Worm (Caenorhabditis elegans) whole organism, L3 larva: ENCODE measurements around the gene Y43F8B.17.

Source experiments
- R02D3.7 ChIP-seq: fragments of 150-350 bp; optimal IDR thresholded peaks from 2 replicates; lab custom pipeline; 2014; ENCODE audit warnings: missing biosample characterization, missing genetic modification characterization
- ZK546.5 ChIP-seq: sonication (generic microtip); optimal IDR thresholded peaks from 2 replicates; lab custom pipeline; 2017; ENCODE audit warnings: missing biosample characterization, missing genetic modification characterization
- aly-2 ChIP-seq: fragments of 150-350 bp; optimal IDR thresholded peaks from 2 replicates; lab custom pipeline; 2014; ENCODE audit warnings: missing biosample characterization, missing genetic modification characterization
- ama-1 ChIP-seq: fragments of 150-350 bp; optimal IDR thresholded peaks from 2 replicates; lab custom pipeline; 2018
- ceh-16 ChIP-seq: sonication (generic microtip); optimal IDR thresholded peaks from 2 replicates; lab custom pipeline; 2017; ENCODE audit warnings: missing biosample characterization, missing genetic modification characterization
- ceh-28 ChIP-seq: fragments of 150-350 bp; optimal IDR thresholded peaks from 2 replicates; lab custom pipeline; 2014; ENCODE audit warnings: missing biosample characterization, missing genetic modification reagents, missing genetic modification characterization
- ceh-82 ChIP-seq: fragments of 150-350 bp; optimal IDR thresholded peaks from 2 replicates; lab custom pipeline; 2014; ENCODE audit warnings: missing biosample characterization, missing genetic modification characterization
- daf-12 ChIP-seq: fragments of 150-350 bp; optimal IDR thresholded peaks from 2 replicates; lab custom pipeline; 2014; ENCODE audit warnings: missing biosample characterization, missing genetic modification reagents, missing genetic modification characterization
- egl-27 ChIP-seq: sonication (generic microtip); optimal IDR thresholded peaks from 4 replicates; lab custom pipeline; 2017; ENCODE audit warnings: missing biosample characterization, missing genetic modification reagents, missing genetic modification characterization
- egl-5 ChIP-seq: fragments of 150-350 bp; optimal IDR thresholded peaks from 2 replicates; lab custom pipeline; 2017; ENCODE audit warnings: missing biosample characterization, missing genetic modification reagents, missing genetic modification characterization, inconsistent platforms
- elt-1 ChIP-seq: fragments of 150-350 bp; optimal IDR thresholded peaks from 2 replicates; lab custom pipeline; 2014; ENCODE audit warnings: missing biosample characterization, missing genetic modification characterization
- elt-2 ChIP-seq: sonication (generic microtip); optimal IDR thresholded peaks from 2 replicates; lab custom pipeline; 2016; ENCODE audit warnings: missing genetic modification reagents, mild to moderate bottlenecking, missing genetic modification characterization, missing compliant biosample characterization
- elt-3 ChIP-seq, 3 experiments: fragments of 150-350 bp in 1 of 3; sonication (generic microtip) in 2 of 3; optimal IDR thresholded peaks; 2 replicates in 2 of 3; 4 replicates in 1 of 3; lab custom pipeline; 2014 to 2017; ENCODE audit warnings: missing biosample characterization in 3 of 3, missing genetic modification characterization in 3 of 3
- eor-1 ChIP-seq, 2 experiments: fragments of 150-350 bp; optimal IDR thresholded peaks; 2 replicates each; lab custom pipeline; 2014 to 2018; ENCODE audit warnings: missing biosample characterization in 2 of 2, missing genetic modification characterization in 2 of 2
- fkh-10 ChIP-seq: sonication (generic microtip); optimal IDR thresholded peaks from 2 replicates; lab custom pipeline; 2017; ENCODE audit warnings: missing biosample characterization, missing genetic modification reagents, missing genetic modification characterization
- fos-1 ChIP-seq: fragments of 150-350 bp; optimal IDR thresholded peaks from 2 replicates; lab custom pipeline; 2014; ENCODE audit warnings: missing biosample characterization, missing genetic modification characterization
- hmg-11 ChIP-seq: sonication (generic microtip); optimal IDR thresholded peaks from 2 replicates; lab custom pipeline; 2016; ENCODE audit warnings: missing genetic modification characterization, missing compliant biosample characterization
- jun-1 ChIP-seq: fragments of 150-350 bp; optimal IDR thresholded peaks from 2 replicates; lab custom pipeline; 2014; ENCODE audit warnings: missing biosample characterization, missing genetic modification reagents, missing genetic modification characterization
- lin-15B ChIP-seq: fragments of 150-350 bp; optimal IDR thresholded peaks from 2 replicates; lab custom pipeline; 2014; ENCODE audit warnings: missing biosample characterization, missing genetic modification characterization
- lsy-12 ChIP-seq: sonication (generic microtip); optimal IDR thresholded peaks from 2 replicates; lab custom pipeline; 2016; ENCODE audit warnings: mild to moderate bottlenecking, missing genetic modification characterization, missing compliant biosample characterization
- mdl-1 ChIP-seq: fragments of 150-350 bp; optimal IDR thresholded peaks from 2 replicates; lab custom pipeline; 2014; ENCODE audit warnings: missing biosample characterization, missing genetic modification characterization
- mml-1 ChIP-seq: fragments of 150-350 bp; sonication (generic microtip); optimal IDR thresholded peaks from 3 replicates; lab custom pipeline; 2014; ENCODE audit warnings: missing biosample characterization, missing genetic modification characterization
- nhr-11 ChIP-seq: fragments of 150-350 bp; optimal IDR thresholded peaks from 2 replicates; lab custom pipeline; 2014; ENCODE audit warnings: missing biosample characterization, missing genetic modification characterization
- nhr-12 ChIP-seq: fragments of 150-350 bp; optimal IDR thresholded peaks from 2 replicates; lab custom pipeline; 2014; ENCODE audit warnings: missing biosample characterization, missing genetic modification characterization
- nhr-23 ChIP-seq: fragments of 150-350 bp; optimal IDR thresholded peaks from 2 replicates; lab custom pipeline; 2014; ENCODE audit warnings: missing biosample characterization, missing genetic modification reagents, missing genetic modification characterization
- nhr-237 ChIP-seq: fragments of 150-350 bp; optimal IDR thresholded peaks from 2 replicates; lab custom pipeline; 2014; ENCODE audit warnings: missing biosample characterization, missing genetic modification characterization
- nhr-28 ChIP-seq: fragments of 150-350 bp; optimal IDR thresholded peaks from 2 replicates; lab custom pipeline; 2014; ENCODE audit warnings: missing biosample characterization, missing genetic modification characterization
- nhr-43 ChIP-seq: sonication (generic microtip); optimal IDR thresholded peaks from 2 replicates; lab custom pipeline; 2016; ENCODE audit warnings: mild to moderate bottlenecking, missing genetic modification characterization, missing compliant biosample characterization; ENCODE audit not compliant: poor library complexity, severe bottlenecking
- nhr-67 ChIP-seq: fragments of 150-350 bp; optimal IDR thresholded peaks from 2 replicates; lab custom pipeline; 2014; ENCODE audit warnings: missing biosample characterization, missing genetic modification characterization
- nhr-76 ChIP-seq: fragments of 150-350 bp; sonication (generic microtip); optimal IDR thresholded peaks from 5 replicates; lab custom pipeline; 2014; ENCODE audit warnings: missing biosample characterization, missing genetic modification characterization
- nhr-77 ChIP-seq: fragments of 150-350 bp; optimal IDR thresholded peaks from 2 replicates; lab custom pipeline; 2014; ENCODE audit warnings: missing biosample characterization, missing genetic modification characterization
- pha-4 ChIP-seq: fragments of 150-350 bp; optimal IDR thresholded peaks from 2 replicates; lab custom pipeline; 2014; ENCODE audit warnings: missing biosample characterization, missing genetic modification reagents, missing genetic modification characterization
- pqm-1 ChIP-seq: fragments of 150-350 bp; optimal IDR thresholded peaks from 2 replicates; lab custom pipeline; 2017; ENCODE audit warnings: missing biosample characterization, missing genetic modification characterization, inconsistent platforms
- sea-2 ChIP-seq: fragments of 150-350 bp; sonication (generic microtip); optimal IDR thresholded peaks from 4 replicates; lab custom pipeline; 2014; ENCODE audit warnings: missing biosample characterization, missing genetic modification reagents, missing genetic modification characterization
- skn-1 ChIP-seq: fragments of 150-350 bp; optimal IDR thresholded peaks from 2 replicates; lab custom pipeline; 2014; ENCODE audit warnings: missing biosample characterization, missing genetic modification characterization
- snpc-4 ChIP-seq: fragments of 150-350 bp; optimal IDR thresholded peaks from 2 replicates; lab custom pipeline; 2014; ENCODE audit warnings: missing biosample characterization, missing genetic modification characterization
- tbx-2 ChIP-seq: sonication (generic microtip); optimal IDR thresholded peaks from 2 replicates; lab custom pipeline; 2016; ENCODE audit warnings: mild to moderate bottlenecking, missing genetic modification characterization, missing compliant biosample characterization
- unc-62 ChIP-seq: fragments of 150-350 bp; sonication (generic microtip); optimal IDR thresholded peaks from 4 replicates; lab custom pipeline; 2014; ENCODE audit warnings: missing biosample characterization, missing genetic modification reagents, missing genetic modification characterization
- zag-1 ChIP-seq: fragments of 150-350 bp; optimal IDR thresholded peaks from 2 replicates; lab custom pipeline; 2014; ENCODE audit warnings: missing biosample characterization, missing genetic modification characterization
- ztf-11 ChIP-seq: fragments of 150-350 bp; optimal IDR thresholded peaks from 2 replicates; lab custom pipeline; 2014; ENCODE audit warnings: missing biosample characterization, missing genetic modification characterization
- ztf-4 ChIP-seq: fragments of 150-350 bp; optimal IDR thresholded peaks from 2 replicates; lab custom pipeline; 2014; ENCODE audit warnings: missing biosample characterization, missing genetic modification characterization

Y43F8B.17 gene

DNA sequence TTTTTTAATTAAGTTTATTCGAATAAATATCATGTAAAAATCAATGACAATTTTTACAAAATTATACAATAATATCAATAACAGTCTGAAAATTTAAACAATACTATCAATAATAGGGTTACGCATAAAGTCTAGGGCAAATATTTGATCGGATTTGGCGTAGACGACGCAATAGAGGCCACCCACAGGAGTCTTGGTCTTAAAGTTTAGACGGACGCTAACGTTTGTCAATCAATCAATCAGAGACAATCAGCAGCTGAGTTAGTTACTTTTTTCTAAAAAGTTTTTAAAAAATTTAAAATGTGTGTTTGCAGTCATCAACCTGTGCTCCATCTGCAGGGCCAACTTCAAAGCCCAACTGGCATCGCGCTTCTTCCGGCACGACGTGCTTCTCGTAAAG, 6.8 kb downstream of the Y43F8B.17 start, which contains the start of gene Y43F8B.29:
TSS of gene Y43F8B.29 (plus strand) at position 301 of the 400 bp plus-strand sequence.
- TF ChIP-seq fos-1 (tag; lab: Kevin White, UChicago) (no peak), mdl-1 (tag; lab: Kevin White, UChicago) (no peak), ceh-82 (tag; lab: Kevin White, UChicago) (no peak), nhr-67 (no peak), ztf-11 (tag; lab: Kevin White, UChicago) (no peak), ceh-16 (tag; lab: Kevin White, UChicago) (no peak), ztf-4 (no peak), zag-1 (tag; lab: Kevin White, UChicago) (no peak), fkh-10 (GFP tag; lab: Kevin White, UChicago) (no peak), jun-1 (tag; lab: Kevin White, UChicago) (no peak), aly-2 (tag; lab: Kevin White, UChicago) (no peak), ceh-28 (tag; lab: Kevin White, UChicago) (no peak)
- TF ChIP-seq, all 47 proteins: peak for 0

DNA sequence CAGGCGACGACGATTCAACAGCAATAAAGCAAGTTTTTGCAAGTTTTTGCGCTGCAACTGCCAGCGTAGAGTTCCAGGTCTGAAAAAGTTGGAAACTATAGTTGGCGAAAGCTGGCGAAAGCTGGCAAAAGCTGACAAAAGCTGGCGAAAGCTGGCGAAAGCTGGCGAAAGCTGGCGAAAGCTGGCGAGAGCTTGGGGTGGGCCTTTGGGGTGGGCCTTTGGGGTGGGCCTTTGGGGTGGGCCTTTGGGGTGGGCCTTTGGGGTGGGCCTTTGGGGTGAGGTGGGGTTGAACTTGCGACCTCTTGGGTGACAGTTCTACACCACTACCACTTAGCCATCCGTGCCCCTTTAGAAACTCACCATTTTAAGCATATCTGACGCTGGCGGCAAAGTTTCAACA, 10.6 kb downstream of the Y43F8B.17 start:
- TF ChIP-seq jun-1 (tag; lab: Kevin White, UChicago) (no peak), mml-1 (tag; lab: Kevin White, UChicago) (no peak), hmg-11 (tag; lab: Kevin White, UChicago) (no peak), pqm-1 (tag; lab: Kevin White, UChicago) (no peak), ceh-28 (tag; lab: Kevin White, UChicago) (no peak), ama-1 (lab: Kevin White, UChicago) (no peak), ztf-4 (no peak), nhr-28 (no peak), unc-62 (GFP tag; lab: Kevin White, UChicago) (no peak), mdl-1 (tag; lab: Kevin White, UChicago) (no peak), skn-1 (tag; lab: Kevin White, UChicago) (no peak), nhr-11 (tag; lab: Kevin White, UChicago) (no peak), nhr-77 (no peak), pha-4 (tag; lab: Kevin White, UChicago) (no peak), nhr-237 (tag; lab: Kevin White, UChicago) (no peak)

DNA sequence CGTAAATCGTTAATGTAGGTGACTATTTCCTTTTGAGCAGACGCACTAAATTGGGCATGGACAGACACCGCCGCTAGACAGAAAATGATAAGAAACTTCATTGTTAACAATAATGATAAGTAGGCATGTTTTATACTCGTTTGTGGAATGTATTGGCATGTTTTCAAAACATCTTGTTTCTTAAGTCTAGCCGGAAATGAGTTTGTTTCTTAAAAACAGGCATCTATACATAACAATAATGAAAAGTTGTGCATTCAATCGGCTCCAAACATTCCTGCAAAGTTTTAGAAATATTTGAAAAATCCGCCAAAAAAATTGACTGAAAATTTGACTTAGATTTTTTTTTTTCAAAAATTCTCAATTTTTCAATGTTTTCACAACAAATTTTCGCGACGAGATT, 11.1 kb downstream of the Y43F8B.17 start, which contains the start of gene scl-21:
TSS of gene scl-21 (minus strand) at position 101 of the 400 bp plus-strand sequence.
- TF ChIP-seq snpc-4 (tag; lab: Kevin White, UChicago) (no peak), elt-1 (tag; lab: Kevin White, UChicago) (no peak), egl-5 (no peak), pha-4 (tag; lab: Kevin White, UChicago) (no peak), elt-3 (tag; optimal IDR thresholded peaks at IDR 0.05; lab: Kevin White, UChicago) (no peak), ceh-28 (tag; lab: Kevin White, UChicago) (no peak), nhr-43 (no peak), nhr-23 (tag; lab: Kevin White, UChicago) (no peak), jun-1 (tag; lab: Kevin White, UChicago) (no peak), nhr-77 (no peak), ztf-11 (tag; lab: Kevin White, UChicago) (no peak)

DNA sequence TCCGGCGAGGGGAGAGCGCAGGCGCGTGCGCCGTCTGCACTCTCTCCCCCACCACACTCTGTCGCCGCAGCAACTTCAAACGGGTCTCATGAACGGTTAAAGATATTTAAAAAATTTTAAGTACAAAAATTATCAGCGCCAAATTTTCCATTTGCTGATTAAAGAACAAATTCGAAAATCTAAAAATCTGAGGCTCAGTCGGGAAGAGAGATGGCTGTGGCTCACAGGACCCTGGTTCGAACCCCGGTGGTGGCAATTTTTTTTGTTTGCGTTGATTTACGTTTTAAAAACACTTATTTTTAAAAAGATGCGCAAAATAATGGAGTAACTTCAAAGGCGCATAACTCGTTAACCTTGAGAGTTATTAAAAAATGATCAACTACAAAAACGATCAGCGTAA, 12.6 kb downstream of the Y43F8B.17 start:
- TF ChIP-seq egl-5 (no peak), elt-3 (tag; optimal IDR thresholded peaks at IDR 0.05; lab: Kevin White, UChicago) (no peak), skn-1 (tag; lab: Kevin White, UChicago) (no peak), nhr-12 (no peak), mml-1 (tag; lab: Kevin White, UChicago) (no peak), aly-2 (tag; lab: Kevin White, UChicago) (no peak), lin-15B (tag; lab: Kevin White, UChicago) (no peak), snpc-4 (tag; lab: Kevin White, UChicago) (no peak), ztf-4 (no peak), zag-1 (tag; lab: Kevin White, UChicago) (no peak), lsy-12 (tag; lab: Kevin White, UChicago) (no peak), elt-2 (tag; lab: Kevin White, UChicago) (no peak), nhr-28 (no peak), fos-1 (tag; lab: Kevin White, UChicago) (no peak), tbx-2 (no peak), elt-1 (tag; lab: Kevin White, UChicago) (no peak), jun-1 (tag; lab: Kevin White, UChicago) (no peak), nhr-43 (no peak)

DNA sequence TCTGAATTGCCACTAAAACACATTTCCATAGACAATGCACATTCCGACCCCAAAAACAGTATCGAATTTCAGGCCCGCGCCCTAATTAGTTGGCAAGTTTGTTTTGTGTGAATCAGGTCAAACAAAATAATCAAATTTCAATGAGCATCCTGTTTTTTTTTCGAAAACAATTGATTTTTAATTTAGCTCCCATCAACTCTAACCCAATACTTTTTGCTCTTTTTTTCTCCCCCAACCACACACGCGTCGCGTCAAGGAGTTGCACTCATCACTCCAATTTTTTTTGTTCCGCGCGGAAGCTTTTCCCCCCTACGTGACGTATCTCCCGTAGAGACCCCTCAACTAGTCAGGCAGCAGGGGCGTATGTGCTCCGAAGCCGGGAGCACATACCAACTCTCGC, 16.9 kb downstream of the Y43F8B.17 start:
- TF ChIP-seq elt-2 (tag; lab: Kevin White, UChicago) (no peak), mml-1 (tag; lab: Kevin White, UChicago) (no peak), ztf-4 (no peak), mdl-1 (tag; lab: Kevin White, UChicago) (no peak), elt-3 (tag; optimal IDR thresholded peaks at IDR 0.05; lab: Kevin White, UChicago) (no peak), eor-1 (tag; optimal IDR thresholded peaks at IDR 0.05; lab: Kevin White, UChicago) (no peak), pha-4 (tag; lab: Kevin White, UChicago) (no peak), nhr-76 (tag; lab: Kevin White, UChicago) (no peak), ceh-16 (tag; lab: Kevin White, UChicago) (no peak), R02D3.7 (no peak), sea-2 (GFP tag; lab: Kevin White, UChicago) (no peak), hmg-11 (tag; lab: Kevin White, UChicago) (no peak), ZK546.5 (tag; lab: Kevin White, UChicago) (no peak), egl-27 (tag; lab: Kevin White, UChicago) (no peak), snpc-4 (tag; lab: Kevin White, UChicago) (no peak), daf-12 (no peak)
